Worm (Caenorhabditis elegans) whole organism, young adult: ENCODE results near the gene lcmt-1.

Source experiments
- B0336.3 ChIP-seq: fragments of 200-800 bp; sonication (Bioruptor generic); IDR thresholded peaks from 2 replicates; pipeline ENCODE4 v1.3.6; 2022; ENCODE audit warnings: missing genetic modification characterization, missing compliant biosample characterization
- F37B4.10 ChIP-seq: fragments of 200-800 bp; sonication (Bioruptor generic); IDR thresholded peaks from 2 replicates; pipeline ENCODE4 v1.3.6; 2022; ENCODE audit warnings: missing genetic modification characterization, missing compliant biosample characterization
- T07F8.4 ChIP-seq: sonication (generic microtip); optimal IDR thresholded peaks from 2 replicates; lab custom pipeline; 2016; ENCODE audit warnings: mild to moderate bottlenecking, missing genetic modification characterization, moderate library complexity, missing compliant biosample characterization
- Y67H2A.10 ChIP-seq: fragments of 200-800 bp; sonication (Bioruptor generic); conservative IDR thresholded peaks from 2 replicates; pipeline ENCODE4 v1.3.6; 2022; ENCODE audit warnings: missing genetic modification reagents, missing genetic modification characterization, missing compliant biosample characterization
- attf-5 ChIP-seq: fragments of 200-800 bp; sonication (Bioruptor generic); optimal IDR thresholded peaks from 2 replicates; lab custom pipeline; 2018; ENCODE audit warnings: mild to moderate bottlenecking, missing genetic modification characterization, missing compliant biosample characterization
- ceh-58 ChIP-seq: fragments of 200-800 bp; sonication (Bioruptor generic); IDR thresholded peaks from 2 replicates; pipeline ENCODE4 v1.3.6; 2022; ENCODE audit warnings: missing genetic modification characterization, missing compliant biosample characterization
- hlh-12 ChIP-seq: sonication (generic microtip); optimal IDR thresholded peaks from 2 replicates; lab custom pipeline; 2016; ENCODE audit warnings: missing genetic modification characterization, missing compliant biosample characterization
- let-607 ChIP-seq, 2 experiments: fragments of 200-800 bp in 1 of 2; sonication (Bioruptor generic) in 1 of 2; sonication (generic microtip) in 1 of 2; optimal IDR thresholded peaks; 2 replicates each; lab custom pipeline; 2016 to 2018; ENCODE audit warnings: mild to moderate bottlenecking in 2 of 2, missing compliant biosample characterization in 2 of 2, missing genetic modification characterization in 2 of 2, moderate library complexity in 2 of 2, missing genotype in 1 of 2
- madf-6 ChIP-seq: fragments of 200-800 bp; sonication (Bioruptor generic); IDR thresholded peaks from 2 replicates; pipeline ENCODE4 v1.3.6; 2022; ENCODE audit warnings: missing genetic modification reagents, missing genetic modification characterization, missing compliant biosample characterization
- mel-28 ChIP-seq: sonication (generic microtip); optimal IDR thresholded peaks from 2 replicates; lab custom pipeline; 2016; ENCODE audit warnings: borderline replicate concordance, mild to moderate bottlenecking, missing genetic modification characterization, missing compliant biosample characterization
- nhr-27 ChIP-seq: fragments of 200-800 bp; sonication (Bioruptor generic); optimal IDR thresholded peaks from 2 replicates; lab custom pipeline; 2018; ENCODE audit warnings: mild to moderate bottlenecking, missing genetic modification characterization, moderate library complexity, missing compliant biosample characterization
- snpc-1.3 ChIP-seq: sonication (generic microtip); optimal IDR thresholded peaks from 2 replicates; lab custom pipeline; 2017; ENCODE audit warnings: missing genetic modification characterization, mild to moderate bottlenecking, missing compliant biosample characterization, antibody characterized with exemption, moderate library complexity, missing genotype, missing genetic modification reagents; ENCODE audit not compliant: insufficient read depth

lcmt-1 gene

DNA sequence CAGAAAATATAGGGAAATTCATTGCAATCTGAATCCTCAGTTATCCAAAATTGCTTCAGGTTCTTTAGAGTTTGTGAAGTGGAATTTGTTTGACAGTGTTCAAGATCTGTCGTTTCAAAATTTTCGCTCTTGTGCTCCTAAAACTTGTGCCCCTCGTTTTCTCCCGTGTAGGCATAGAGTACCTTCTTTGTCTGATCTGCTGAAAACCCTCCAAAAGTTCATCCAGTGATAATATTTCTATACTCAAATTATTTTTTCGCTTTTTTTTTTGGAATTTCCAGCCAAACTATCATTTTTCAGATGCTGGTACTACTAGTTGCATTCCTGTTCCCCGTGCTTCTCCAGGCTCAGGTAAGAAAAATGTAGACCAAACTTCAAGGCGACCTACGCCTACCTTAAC is 51.2 kb downstream of the lcmt-1 start, which contains the start of gene R07E5.4:
Gene R07E5.4 (plus strand): TSS at position 301 of the 400 bp plus-strand sequence.
- no peak for TF ChIP-seq nhr-27 (tag; lab: Kevin White, UChicago)
- no peak for TF ChIP-seq madf-6 (GFP tag; lab: Robert Waterston, UW)
- TF ChIP-seq F37B4.10 = no peak
- no peak for TF ChIP-seq hlh-12 (tag; lab: Kevin White, UChicago)
- TF ChIP-seq mel-28 (tag; lab: Kevin White, UChicago) = no peak
- no peak for TF ChIP-seq let-607 (tag; optimal IDR thresholded peaks at IDR 0.05; lab: Kevin White, UChicago)
- TF ChIP-seq B0336.3 (GFP tag; lab: Robert Waterston, UW) = no peak
- no peak for TF ChIP-seq Y67H2A.10
- no peak for TF ChIP-seq ceh-58
- TF ChIP-seq T07F8.4 = no peak
- no peak for TF ChIP-seq snpc-1.3 (tag; lab: Kevin White, UChicago)
- TF ChIP-seq attf-5 (GFP tag; lab: Kevin White, UChicago) = no peak
